Fruit fly (Drosophila melanogaster): ENCODE data around the gene CG15209.

The CG15209 gene

dm6 chrX:10857376-10857775 lies 15.4 kb downstream of the CG15209 start, which contains the start of the genes sofe and CG2186 (continued):
- TF ChIP-seq Hr39 (GFP tag; optimal IDR thresholded peaks at IDR 0.05) (peak; percentile 47), pdm3 (GFP tag; optimal IDR thresholded peaks at IDR 0.05) (no peak), Hr38 (GFP tag; optimal IDR thresholded peaks at IDR 0.05) (no peak), fd85E (GFP tag; optimal IDR thresholded peaks at IDR 0.05) (no peak)

- TF ChIP-seq Sox15 (GFP tag; optimal IDR thresholded peaks at IDR 0.05) (no peak), pdm3 (GFP tag; optimal IDR thresholded peaks at IDR 0.05) (no peak), CG6276 (GFP tag; optimal IDR thresholded peaks at IDR 0.05) (no peak), Eip78C (GFP tag) (no peak)
These were observed 15.8 kb downstream of the CG15209 start for dm6 chrX:10857853-10858252.

dm6 chrX:10865580-10866331 lies 23.8 kb downstream of the CG15209 start:
- no peak for TF ChIP-seq CG32006 (GFP tag; optimal IDR thresholded peaks at IDR 0.05)
- no peak for TF ChIP-seq fd59A (GFP tag; optimal IDR thresholded peaks at IDR 0.05)
- TF ChIP-seq lz (GFP tag; optimal IDR thresholded peaks at IDR 0.05), result no peak
- TF ChIP-seq CG3032 (tag; optimal IDR thresholded peaks at IDR 0.05), result no peak
- no peak for TF ChIP-seq Hr39 (GFP tag; optimal IDR thresholded peaks at IDR 0.05)
- TF ChIP-seq dac (GFP tag; optimal IDR thresholded peaks at IDR 0.05), result no peak
- TF ChIP-seq salr (GFP tag; optimal IDR thresholded peaks at IDR 0.05), result no peak
- no peak for TF ChIP-seq CG3919 (GFP tag; optimal IDR thresholded peaks at IDR 0.05)
- TF ChIP-seq Lpt (GFP tag; optimal IDR thresholded peaks at IDR 0.05), result no peak
- no peak for TF ChIP-seq Sox102F (GFP tag; optimal IDR thresholded peaks at IDR 0.05)
- TF ChIP-seq CG16779 (tag; optimal IDR thresholded peaks at IDR 0.05), result no peak
- TF ChIP-seq CG6808 (GFP tag; optimal IDR thresholded peaks at IDR 0.05), result no peak
- TF ChIP-seq CG6854 (GFP tag; optimal IDR thresholded peaks at IDR 0.05), result no peak
- TF ChIP-seq Eip78C (GFP tag), result no peak
- no peak for TF ChIP-seq fd85E (GFP tag; optimal IDR thresholded peaks at IDR 0.05)
- TF ChIP-seq achi (GFP tag; optimal IDR thresholded peaks at IDR 0.05), result no peak

- no peak for TF ChIP-seq Eip78C (GFP tag)
- no peak for TF ChIP-seq vri (GFP tag; optimal IDR thresholded peaks at IDR 0.05)
- TF ChIP-seq CG8119 (GFP tag; IDR thresholded peaks at IDR 0.05), result no peak
- no peak for TF ChIP-seq achi (GFP tag; optimal IDR thresholded peaks at IDR 0.05)
- TF ChIP-seq Blimp-1 (GFP tag; optimal IDR thresholded peaks at IDR 0.05), result no peak
- TF ChIP-seq spab (GFP tag; optimal IDR thresholded peaks at IDR 0.05), result no peak
These were observed 25.7 kb downstream of the CG15209 start for dm6 chrX:10867692-10868091.

dm6 chrX:10869045-10869444 lies 27.0 kb downstream of the CG15209 start, which contains the start of gene CG2157:
Gene CG2157, plus strand, starts transcription at chrX:10869284.
- TF ChIP-seq Sox102F (GFP tag; optimal IDR thresholded peaks at IDR 0.05) (no peak), CG8632 (GFP tag; optimal IDR thresholded peaks at IDR 0.05) (no peak), Gug (GFP tag; IDR thresholded peaks at IDR 0.05) (no peak), fd59A (GFP tag; optimal IDR thresholded peaks at IDR 0.05) (no peak), fkh (GFP tag; optimal IDR thresholded peaks at IDR 0.05) (no peak), Ets96B (tag; optimal IDR thresholded peaks at IDR 0.05) (no peak), OdsH (GFP tag; optimal IDR thresholded peaks at IDR 0.05) (no peak), CG31627 (GFP tag; optimal IDR thresholded peaks at IDR 0.05) (no peak), Eip93F (GFP tag; optimal IDR thresholded peaks at IDR 0.05) (no peak), CG6163 (GFP tag; IDR thresholded peaks at IDR 0.05) (no peak), Smox (GFP tag; optimal IDR thresholded peaks at IDR 0.05) (no peak), net (GFP tag; optimal IDR thresholded peaks at IDR 0.05) (no peak), CG10631 (GFP tag; optimal IDR thresholded peaks at IDR 0.05) (no peak)
